Worm (Caenorhabditis elegans) whole organism, L2 larva: ENCODE data around the gene dlc-1.

Experiments used
- C34F6.9 ChIP-seq: fragments of 150-350 bp; optimal IDR thresholded peaks from 2 replicates; lab custom pipeline; 2014; ENCODE audit warnings: missing biosample characterization, missing genetic modification characterization
- R02D3.7 ChIP-seq: fragments of 150-350 bp; optimal IDR thresholded peaks from 2 replicates; lab custom pipeline; 2014; ENCODE audit warnings: missing biosample characterization, missing genetic modification characterization
- Y55F3AM.14 ChIP-seq: fragments of 200-800 bp; sonication (Bioruptor generic); optimal IDR thresholded peaks from 2 replicates; lab custom pipeline; 2018; ENCODE audit warnings: mild to moderate bottlenecking, missing genetic modification characterization, missing compliant biosample characterization
- alr-1 ChIP-seq: fragments of 150-350 bp; optimal IDR thresholded peaks from 2 replicates; lab custom pipeline; 2014; ENCODE audit warnings: missing biosample characterization, missing genetic modification characterization
- aly-2 ChIP-seq: fragments of 150-350 bp; optimal IDR thresholded peaks from 2 replicates; lab custom pipeline; 2014; ENCODE audit warnings: missing biosample characterization, missing genetic modification characterization
- ama-1 ChIP-seq: fragments of 150-350 bp; optimal IDR thresholded peaks from 2 replicates; lab custom pipeline; 2018; ENCODE audit warnings: inconsistent platforms
- ceh-16 ChIP-seq: fragments of 150-350 bp; optimal IDR thresholded peaks from 2 replicates; lab custom pipeline; 2014; ENCODE audit warnings: missing biosample characterization, missing genetic modification characterization
- crh-2 ChIP-seq: sonication (generic microtip); optimal IDR thresholded peaks from 2 replicates; lab custom pipeline; 2017; ENCODE audit warnings: missing biosample characterization, missing genetic modification characterization
- dmd-4 ChIP-seq: sonication (generic microtip); optimal IDR thresholded peaks from 2 replicates; lab custom pipeline; 2017; ENCODE audit warnings: missing biosample characterization, missing genetic modification characterization
- elt-3 ChIP-seq: sonication (generic microtip); optimal IDR thresholded peaks from 2 replicates; lab custom pipeline; 2017; ENCODE audit warnings: missing biosample characterization, missing genetic modification characterization
- gmeb-1 ChIP-seq: fragments of 150-350 bp; optimal IDR thresholded peaks from 2 replicates; lab custom pipeline; 2014; ENCODE audit warnings: missing biosample characterization, missing genetic modification characterization
- lin-11 ChIP-seq: fragments of 150-350 bp; sonication (generic microtip); optimal IDR thresholded peaks from 2 replicates; lab custom pipeline; 2014; ENCODE audit warnings: missing biosample characterization, missing genetic modification characterization, inconsistent platforms, mixed read lengths
- lin-13 ChIP-seq: fragments of 150-350 bp; optimal IDR thresholded peaks from 2 replicates; lab custom pipeline; 2014; ENCODE audit warnings: missing biosample characterization, missing genetic modification reagents, missing genetic modification characterization
- lin-39 ChIP-seq: fragments of 150-350 bp; optimal IDR thresholded peaks from 2 replicates; lab custom pipeline; 2014; ENCODE audit warnings: missing biosample characterization, missing genetic modification reagents, missing genetic modification characterization
- mab-5 ChIP-seq: fragments of 150-350 bp; optimal IDR thresholded peaks from 2 replicates; lab custom pipeline; 2014; ENCODE audit warnings: missing biosample characterization, missing genetic modification characterization
- mdl-1 ChIP-seq, 2 experiments: fragments of 150-350 bp in 1 of 2; sonication (generic microtip) in 1 of 2; optimal IDR thresholded peaks; 2 replicates each; lab custom pipeline; 2017; ENCODE audit warnings: missing biosample characterization in 2 of 2, missing genetic modification characterization in 2 of 2
- nhr-10 ChIP-seq: sonication (generic microtip); optimal IDR thresholded peaks from 2 replicates; lab custom pipeline; 2017; ENCODE audit warnings: missing biosample characterization, missing genetic modification characterization
- nhr-11 ChIP-seq: fragments of 150-350 bp; optimal IDR thresholded peaks from 2 replicates; lab custom pipeline; 2014; ENCODE audit warnings: missing biosample characterization, missing genetic modification characterization
- nhr-12 ChIP-seq: fragments of 150-350 bp; optimal IDR thresholded peaks from 2 replicates; lab custom pipeline; 2014; ENCODE audit warnings: missing biosample characterization, missing genetic modification characterization
- nhr-129 ChIP-seq: fragments of 150-350 bp; optimal IDR thresholded peaks from 2 replicates; lab custom pipeline; 2014; ENCODE audit warnings: missing biosample characterization, missing genetic modification characterization
- nhr-21 ChIP-seq: fragments of 150-350 bp; optimal IDR thresholded peaks from 2 replicates; lab custom pipeline; 2014; ENCODE audit warnings: missing biosample characterization, missing genetic modification characterization
- nhr-237 ChIP-seq: fragments of 150-350 bp; optimal IDR thresholded peaks from 2 replicates; lab custom pipeline; 2014; ENCODE audit warnings: missing biosample characterization, missing genetic modification characterization
- nhr-6 ChIP-seq: fragments of 150-350 bp; optimal IDR thresholded peaks from 2 replicates; lab custom pipeline; 2014; ENCODE audit warnings: missing biosample characterization, missing genetic modification characterization
- nhr-77 ChIP-seq: fragments of 150-350 bp; optimal IDR thresholded peaks from 2 replicates; lab custom pipeline; 2014; ENCODE audit warnings: missing biosample characterization, missing genetic modification characterization
- peb-1 ChIP-seq: fragments of 150-350 bp; optimal IDR thresholded peaks from 2 replicates; lab custom pipeline; 2014; ENCODE audit warnings: missing biosample characterization, missing genetic modification characterization
- sem-4 ChIP-seq: fragments of 150-350 bp; optimal IDR thresholded peaks from 2 replicates; lab custom pipeline; 2014; ENCODE audit warnings: missing biosample characterization, missing genetic modification reagents, missing genetic modification characterization
- skn-1 ChIP-seq: sonication (generic microtip); optimal IDR thresholded peaks from 2 replicates; lab custom pipeline; 2017; ENCODE audit warnings: missing biosample characterization, missing genetic modification characterization
- sma-3 ChIP-seq: sonication (generic microtip); optimal IDR thresholded peaks from 2 replicates; lab custom pipeline; 2016; ENCODE audit warnings: missing genetic modification reagents, missing genetic modification characterization, missing compliant biosample characterization
- sma-9 ChIP-seq, 2 experiments: fragments of 150-350 bp in 1 of 2; sonication (generic microtip) in 1 of 2; optimal IDR thresholded peaks; 2 replicates each; lab custom pipeline; 2014 to 2016; ENCODE audit warnings: missing genetic modification characterization in 2 of 2, mild to moderate bottlenecking in 1 of 2, missing biosample characterization in 1 of 2, missing compliant biosample characterization in 1 of 2, missing genetic modification reagents in 1 of 2, moderate library complexity in 1 of 2
- unc-39 ChIP-seq: fragments of 150-350 bp; optimal IDR thresholded peaks from 2 replicates; lab custom pipeline; 2014; ENCODE audit warnings: missing biosample characterization, missing genetic modification characterization
- unc-55 ChIP-seq: fragments of 150-350 bp; sonication (generic microtip); optimal IDR thresholded peaks from 3 replicates; lab custom pipeline; 2014; ENCODE audit warnings: missing biosample characterization, missing genetic modification reagents, missing genetic modification characterization
- unc-62 ChIP-seq: fragments of 150-350 bp; optimal IDR thresholded peaks from 2 replicates; lab custom pipeline; 2014; ENCODE audit warnings: missing biosample characterization, missing genetic modification reagents, missing genetic modification characterization
- zag-1 ChIP-seq: fragments of 150-350 bp; optimal IDR thresholded peaks from 2 replicates; lab custom pipeline; 2014; ENCODE audit warnings: missing biosample characterization, missing genetic modification characterization
- ztf-1 ChIP-seq: fragments of 200-800 bp; sonication (Bioruptor generic); conservative IDR thresholded peaks from 2 replicates; pipeline ENCODE4 v1.3.6; 2022; ENCODE audit warnings: missing genetic modification characterization, missing compliant biosample characterization
- ztf-11 ChIP-seq: sonication (generic microtip); optimal IDR thresholded peaks from 2 replicates; lab custom pipeline; 2017; ENCODE audit warnings: missing biosample characterization, missing genetic modification characterization
- ztf-4 ChIP-seq: fragments of 150-350 bp; optimal IDR thresholded peaks from 2 replicates; lab custom pipeline; 2014; ENCODE audit warnings: missing biosample characterization, missing genetic modification characterization

Gene dlc-1

ce11 chrIII:6482918-6483317, 19.3 kb upstream of the dlc-1 start, which contains the start of gene chtb-2:
Gene chtb-2 (plus strand): TSS chrIII:6483218.
- TF ChIP-seq nhr-12 (tag; lab: Kevin White, UChicago), result no peak
- no peak for TF ChIP-seq dmd-4 (tag; lab: Kevin White, UChicago)
- TF ChIP-seq aly-2, result no peak
- no peak for TF ChIP-seq unc-39 (tag; lab: Kevin White, UChicago)
- TF ChIP-seq nhr-21 (tag; lab: Kevin White, UChicago), result no peak
- no peak for TF ChIP-seq nhr-237 (tag; lab: Kevin White, UChicago)
- TF ChIP-seq ztf-11, result no peak
- no peak for TF ChIP-seq ztf-4
- no peak for TF ChIP-seq Y55F3AM.14
- TF ChIP-seq mab-5 (tag; lab: Kevin White, UChicago), result no peak
- TF ChIP-seq zag-1 (tag; lab: Kevin White, UChicago), result no peak
- TF ChIP-seq unc-62, result no peak
- no peak for TF ChIP-seq lin-13 (GFP tag; lab: Kevin White, UChicago)
- TF ChIP-seq alr-1 (tag; lab: Kevin White, UChicago), result no peak
- no peak for TF ChIP-seq elt-3 (tag; lab: Kevin White, UChicago)
- no peak for TF ChIP-seq lin-39 (tag; lab: Kevin White, UChicago)
- no peak for TF ChIP-seq nhr-77 (tag; lab: Kevin White, UChicago)

ce11 chrIII:6479439-6479838, 15.9 kb upstream of the dlc-1 start:
- TF ChIP-seq R02D3.7, result no peak
- no peak for TF ChIP-seq Y55F3AM.14
- no peak for TF ChIP-seq nhr-77 (tag; lab: Kevin White, UChicago)
- no peak for TF ChIP-seq lin-13 (GFP tag; lab: Kevin White, UChicago)
- no peak for TF ChIP-seq peb-1 (tag; lab: Kevin White, UChicago)
- TF ChIP-seq nhr-10 (tag; lab: Kevin White, UChicago), result no peak
- no peak for TF ChIP-seq sma-3 (GFP tag; lab: Kevin White, UChicago)
- TF ChIP-seq dmd-4 (tag; lab: Kevin White, UChicago), result no peak
- TF ChIP-seq sma-9 (GFP tag; optimal IDR thresholded peaks at IDR 0.05; lab: Kevin White, UChicago), result no peak
- no peak for TF ChIP-seq sma-9 (tag; optimal IDR thresholded peaks at IDR 0.05; lab: Kevin White, UChicago)
- TF ChIP-seq mab-5 (tag; lab: Kevin White, UChicago), result no peak
- no peak for TF ChIP-seq nhr-6 (tag; lab: Kevin White, UChicago)
- no peak for TF ChIP-seq skn-1 (tag; lab: Kevin White, UChicago)
- TF ChIP-seq crh-2 (tag; lab: Kevin White, UChicago), result no peak
- TF ChIP-seq nhr-129 (tag; lab: Kevin White, UChicago), result no peak
- TF ChIP-seq gmeb-1 (tag; lab: Kevin White, UChicago), result no peak
- TF ChIP-seq nhr-237 (tag; lab: Kevin White, UChicago), result no peak
- no peak for TF ChIP-seq unc-62
- TF ChIP-seq lin-39 (tag; lab: Kevin White, UChicago), result no peak
- TF ChIP-seq unc-39 (tag; lab: Kevin White, UChicago), result no peak
- TF ChIP-seq elt-3 (tag; lab: Kevin White, UChicago), result no peak

- TF ChIP-seq sem-4 (tag; lab: Kevin White, UChicago) (no peak), sma-9 (GFP tag; optimal IDR thresholded peaks at IDR 0.05; lab: Kevin White, UChicago) (no peak), sma-9 (tag; optimal IDR thresholded peaks at IDR 0.05; lab: Kevin White, UChicago) (no peak), ama-1 (lab: Kevin White, UChicago) (no peak), nhr-11 (tag; lab: Kevin White, UChicago) (no peak), ceh-16 (tag; lab: Kevin White, UChicago) (no peak), nhr-129 (tag; lab: Kevin White, UChicago) (no peak), ztf-4 (no peak), ztf-11 (no peak), mdl-1 (tag; optimal IDR thresholded peaks at IDR 0.05; lab: Kevin White, UChicago) (no peak), unc-62 (no peak), sma-3 (GFP tag; lab: Kevin White, UChicago) (no peak), zag-1 (tag; lab: Kevin White, UChicago) (no peak)
These were observed 14.9 kb upstream of the dlc-1 start, which contains the start of gene zip-8 for ce11 chrIII:6478256-6479004. Gene zip-8 (plus strand): TSS chrIII:6478955.

- TF ChIP-seq C34F6.9 (tag; lab: Kevin White, UChicago) (no peak), nhr-10 (tag; lab: Kevin White, UChicago) (no peak), ztf-1 (GFP tag; lab: Robert Waterston, UW) (no peak), unc-55 (GFP tag; lab: Kevin White, UChicago) (no peak), nhr-21 (tag; lab: Kevin White, UChicago) (no peak), ztf-11 (no peak), lin-11 (tag; lab: Kevin White, UChicago) (no peak), crh-2 (tag; lab: Kevin White, UChicago) (no peak), nhr-11 (tag; lab: Kevin White, UChicago) (no peak), elt-3 (tag; lab: Kevin White, UChicago) (no peak), skn-1 (tag; lab: Kevin White, UChicago) (no peak), lin-13 (GFP tag; lab: Kevin White, UChicago) (no peak), nhr-129 (tag; lab: Kevin White, UChicago) (no peak)
- TF ChIP-seq, all 48 proteins: peak for 0
These were observed 12.8 kb upstream of the dlc-1 start for ce11 chrIII:6476380-6476779.
